Fruit fly (Drosophila melanogaster) whole organism, prepupa: ENCODE data around the gene dpr20.

Experiments used
- CG11294 ChIP-seq: fragments of 200-800 bp; sonication (Bioruptor generic); IDR thresholded peaks from 2 replicates; pipeline ENCODE4 v1.3.6; 2022; ENCODE audit warnings: missing biosample characterization, missing genetic modification characterization
- CG16779 ChIP-seq: fragments of 200-800 bp; sonication (Bioruptor generic); optimal IDR thresholded peaks from 3 replicates; lab custom pipeline; 2017; ENCODE audit warnings: missing biosample characterization, mild to moderate bottlenecking, missing genetic modification characterization
- acj6 ChIP-seq: fragments of 200-800 bp; sonication (Bioruptor generic); optimal IDR thresholded peaks from 3 replicates; lab custom pipeline; 2016; ENCODE audit warnings: missing biosample characterization, missing genetic modification characterization
- vri ChIP-seq: fragments of 200-800 bp; sonication (Bioruptor generic); optimal IDR thresholded peaks from 3 replicates; lab custom pipeline; 2016; ENCODE audit warnings: missing biosample characterization, mild to moderate bottlenecking, missing genetic modification characterization

DNA sequence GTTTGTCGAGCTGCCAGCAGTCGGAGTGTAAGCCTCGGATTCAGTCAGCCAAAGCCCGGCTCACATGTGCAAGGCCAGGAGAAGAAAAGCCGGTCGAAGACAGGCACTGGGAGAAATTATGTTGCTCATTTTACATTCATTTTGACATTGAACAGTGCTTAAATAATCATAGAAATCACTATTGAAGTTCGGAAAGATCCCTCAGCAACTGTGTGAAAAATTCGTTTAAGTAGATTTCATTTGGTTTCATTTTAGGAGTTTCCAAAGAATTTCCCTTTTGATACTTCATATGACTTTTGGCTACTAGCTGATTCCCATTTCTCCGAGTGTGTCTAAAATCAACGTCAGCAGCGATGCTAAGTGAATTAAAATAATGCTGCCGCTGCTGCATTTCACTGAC lies 32.6 kb downstream of the dpr20 start:
- peak; percentile 55 for TF ChIP-seq vri (GFP tag; lab: Kevin White, UChicago)
- peak; percentile 74 for TF ChIP-seq acj6 (GFP tag; lab: Kevin White, UChicago)
- TF ChIP-seq CG11294 (GFP tag; lab: Robert Waterston, UW) = peak; percentile 61
- no peak for TF ChIP-seq CG16779 (tag; lab: Kevin White, UChicago)
